Worm (Caenorhabditis elegans): ENCODE results near the gene uaf-1.

Gene uaf-1

DNA sequence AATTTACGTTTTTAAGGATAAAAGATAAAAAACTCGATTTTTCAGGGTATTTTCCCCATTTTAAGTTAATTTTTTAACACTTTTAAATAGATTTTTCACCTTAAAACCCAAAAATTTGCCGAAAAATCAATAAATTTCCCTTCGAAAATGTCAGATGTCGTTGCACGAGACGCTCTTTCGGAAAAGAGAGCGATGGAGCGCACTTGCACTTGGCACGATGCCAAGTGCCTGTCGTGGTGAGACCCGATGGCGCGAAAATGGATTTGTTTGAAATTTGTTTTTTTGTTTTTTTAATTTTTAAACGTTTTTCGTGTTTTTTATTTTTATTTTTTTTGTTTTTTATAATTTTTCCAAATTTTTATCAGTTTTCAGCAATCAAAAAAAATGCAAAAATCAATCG lies 4.2 kb upstream of the uaf-1 start, which contains the start of the genes rab-18 and kbp-4 (continued):
- TF ChIP-seq tag-97 (GFP tag; IDR thresholded peaks at IDR 0.05): no peak
- TF ChIP-seq nhr-41 (GFP tag; IDR thresholded peaks at IDR 0.05): no peak
- TF ChIP-seq lin-15B (tag; optimal IDR thresholded peaks at IDR 0.05): peak; percentile 85
- peak; percentile 13 for TF ChIP-seq F10B5.3 (tag; optimal IDR thresholded peaks at IDR 0.05)
- peak; percentile 70; the same call in 1 of the 2 replicates for TF ChIP-seq mdt-29 (GFP tag; IDR thresholded peaks at IDR 0.05)
- peak; percentile 39; the same call in 1 of the 2 replicates for TF ChIP-seq lin-1 (GFP tag; IDR thresholded peaks at IDR 0.05)
- TF ChIP-seq lin-38 (GFP tag; IDR thresholded peaks at IDR 0.05): peak; percentile 99
- peak; percentile 90 for TF ChIP-seq unc-130 (GFP tag; optimal IDR thresholded peaks at IDR 0.05)
- TF ChIP-seq zag-1 (tag; optimal IDR thresholded peaks at IDR 0.05): no peak
- peak; percentile 82 for TF ChIP-seq nhr-102 (tag; optimal IDR thresholded peaks at IDR 0.05)
- TF ChIP-seq ceh-20 (GFP tag; IDR thresholded peaks at IDR 0.05): peak; percentile 84
- no peak for TF ChIP-seq Y5F2A.4 (GFP tag; optimal IDR thresholded peaks at IDR 0.05)
- no peak for TF ChIP-seq saeg-2 (GFP tag; IDR thresholded peaks at IDR 0.05)
- TF ChIP-seq mep-1 (tag; optimal IDR thresholded peaks at IDR 0.05): peak; percentile 98
- no peak for TF ChIP-seq Y105C5A.15 (GFP tag; IDR thresholded peaks at IDR 0.05)
- TF ChIP-seq D1046.2 (GFP tag; IDR thresholded peaks at IDR 0.05): no peak
- TF ChIP-seq nhr-237 (tag; optimal IDR thresholded peaks at IDR 0.05): no peak
- no peak for TF ChIP-seq ceh-32 (tag; optimal IDR thresholded peaks at IDR 0.05; ENCODE audit: poor library complexity)
- TF ChIP-seq ceh-62 (tag; optimal IDR thresholded peaks at IDR 0.05): no peak
- TF ChIP-seq pha-4 (GFP tag; IDR thresholded peaks at IDR 0.05): peak; percentile 79
- peak; percentile 34 for TF ChIP-seq pha-4 (tag; optimal IDR thresholded peaks at IDR 0.05)
- TF ChIP-seq gei-8 (GFP tag; optimal IDR thresholded peaks at IDR 0.05): no peak
- peak; percentile 79 for TF ChIP-seq F49E8.2 (tag; optimal IDR thresholded peaks at IDR 0.05; ENCODE audit: borderline replicate concordance)
- no peak for TF ChIP-seq madf-5 (GFP tag; IDR thresholded peaks at IDR 0.05)
- peak; percentile 97 for TF ChIP-seq nhr-77 (tag; optimal IDR thresholded peaks at IDR 0.05)
- TF ChIP-seq R02D3.7 (tag; optimal IDR thresholded peaks at IDR 0.05): no peak
- TF ChIP-seq jun-1 (tag; optimal IDR thresholded peaks at IDR 0.05): no peak
- no peak for TF ChIP-seq mxl-2 (GFP tag; conservative IDR thresholded peaks at IDR 0.05)
- peak; percentile 67 for TF ChIP-seq nhr-25 (tag; optimal IDR thresholded peaks at IDR 0.05; ENCODE audit: borderline replicate concordance, insufficient read depth)
- TF ChIP-seq F44E2.7 (GFP tag; IDR thresholded peaks at IDR 0.05): no peak
- TF ChIP-seq attf-4 (tag; optimal IDR thresholded peaks at IDR 0.05): no peak
- no peak for TF ChIP-seq spr-3 (GFP tag; optimal IDR thresholded peaks at IDR 0.05)
- peak; percentile 75 for TF ChIP-seq arid-1 (GFP tag; conservative IDR thresholded peaks at IDR 0.05)
- TF ChIP-seq dve-1 (tag; optimal IDR thresholded peaks at IDR 0.05; ENCODE audit: insufficient read depth): peak; percentile 98
- TF ChIP-seq rbr-2 (tag; optimal IDR thresholded peaks at IDR 0.05): peak; percentile 93
- peak; percentile 76 for TF ChIP-seq spr-1 (tag; optimal IDR thresholded peaks at IDR 0.05)
- peak; percentile 19; the same call in 1 of the 2 replicates for TF ChIP-seq vab-7 (GFP tag; IDR thresholded peaks at IDR 0.05)
- TF ChIP-seq skn-1 (tag; optimal IDR thresholded peaks at IDR 0.05): no peak
- no peak for TF ChIP-seq nhr-48 (tag; optimal IDR thresholded peaks at IDR 0.05)
- peak; percentile 96 for TF ChIP-seq lin-13 (GFP tag; optimal IDR thresholded peaks at IDR 0.05)
- TF ChIP-seq Y75B8A.6 (GFP tag; IDR thresholded peaks at IDR 0.05): no peak
- TF ChIP-seq madf-9 (GFP tag; conservative IDR thresholded peaks at IDR 0.05): no peak
- no peak for TF ChIP-seq nhr-111 (GFP tag; optimal IDR thresholded peaks at IDR 0.05)
- no peak for TF ChIP-seq ZK337.2 (GFP tag; IDR thresholded peaks at IDR 0.05)
- TF ChIP-seq aly-2 (tag; optimal IDR thresholded peaks at IDR 0.05): no peak
- TF ChIP-seq nhr-42 (GFP tag; IDR thresholded peaks at IDR 0.05): 0 out of 2 replicates have a peak, but pooled peaks have one; percentile 54
- peak; percentile 25 to 76 for TF ChIP-seq daf-16 (GFP tag; optimal IDR thresholded peaks at IDR 0.05)
- peak; percentile 77 for TF ChIP-seq daf-16 (tag; optimal IDR thresholded peaks at IDR 0.05)
- peak; percentile 99 for TF ChIP-seq dpl-1 (GFP tag; optimal IDR thresholded peaks at IDR 0.05)
- TF ChIP-seq nhr-76 (tag; optimal IDR thresholded peaks at IDR 0.05): peak; percentile 21
- TF ChIP-seq ceh-82 (tag; optimal IDR thresholded peaks at IDR 0.05): no peak
- TF ChIP-seq set-16 (GFP tag; IDR thresholded peaks at IDR 0.05): no peak

Measured in whole organism, L4 larva.